Fruit fly (Drosophila melanogaster) whole organism, embryonic: Measurements from ENCODE around the gene RpL36.
A peak's percentile ranks its signal among the peaks of the same experiment; 100 is the strongest.

ENCODE experiments used
- CG11504 ChIP-seq: fragments of 200-800 bp; sonication (Bioruptor generic); optimal IDR thresholded peaks from 3 replicates; lab custom pipeline; 2019; ENCODE audit warnings: missing biosample characterization, mild to moderate bottlenecking, missing genetic modification characterization, moderate library complexity
- CG12391 ChIP-seq: fragments of 200-800 bp; sonication (Bioruptor generic); optimal IDR thresholded peaks from 3 replicates; lab custom pipeline; 2018; ENCODE audit warnings: missing biosample characterization, mild to moderate bottlenecking, missing genetic modification characterization, moderate library complexity
- CG12659 ChIP-seq: fragments of 200-800 bp; sonication (Bioruptor generic); optimal IDR thresholded peaks from 3 replicates; lab custom pipeline; 2017; ENCODE audit warnings: mild to moderate bottlenecking, missing biosample characterization, missing genetic modification reagents, missing genetic modification characterization
- CG13296 ChIP-seq: fragments of 200-800 bp; sonication (Bioruptor generic); optimal IDR thresholded peaks from 3 replicates; lab custom pipeline; 2018; ENCODE audit warnings: missing biosample characterization, mild to moderate bottlenecking, missing genetic modification characterization
- CG1603 ChIP-seq: fragments of 200-800 bp; sonication (Bioruptor generic); optimal IDR thresholded peaks from 2 replicates; lab custom pipeline; 2019; ENCODE audit warnings: missing biosample characterization, mild to moderate bottlenecking, missing genetic modification characterization, moderate library complexity
- CG17612 ChIP-seq: fragments of 200-800 bp; sonication (Bioruptor generic); IDR thresholded peaks from 2 replicates; pipeline ENCODE4 v1.3.6; 2022; ENCODE audit warnings: missing biosample characterization, missing genetic modification characterization
- CG2116 ChIP-seq: fragments of 200-800 bp; sonication (Bioruptor generic); optimal IDR thresholded peaks from 3 replicates; lab custom pipeline; 2018; ENCODE audit warnings: missing biosample characterization, mild to moderate bottlenecking, missing genetic modification characterization
- CG2875 ChIP-seq: fragments of 200-800 bp; sonication (Bioruptor generic); optimal IDR thresholded peaks from 2 replicates; lab custom pipeline; 2017; ENCODE audit warnings: missing biosample characterization, mild to moderate bottlenecking, missing genetic modification characterization, missing genetic modification reagents
- CG31224 ChIP-seq: fragments of 200-800 bp; sonication (Bioruptor generic); IDR thresholded peaks from 2 replicates; pipeline ENCODE4 v1.3.6; 2022; ENCODE audit warnings: missing biosample characterization, missing genetic modification characterization
- CG33557 ChIP-seq: fragments of 200-800 bp; sonication (Bioruptor generic); optimal IDR thresholded peaks from 2 replicates; lab custom pipeline; 2019; ENCODE audit warnings: missing biosample characterization, mild to moderate bottlenecking, missing genetic modification characterization, moderate library complexity
- CG7357 ChIP-seq: fragments of 200-800 bp; sonication (Bioruptor generic); IDR thresholded peaks from 3 replicates; pipeline ENCODE4 v1.3.6; 2022; ENCODE audit warnings: missing biosample characterization, missing genetic modification characterization
- CG7928 ChIP-seq: fragments of 200-800 bp; sonication (Bioruptor generic); optimal IDR thresholded peaks from 2 replicates; lab custom pipeline; 2017; ENCODE audit warnings: missing biosample characterization, mild to moderate bottlenecking, missing genetic modification characterization
- CTCF ChIP-seq: fragments of 200-800 bp; sonication (Bioruptor generic); optimal IDR thresholded peaks from 2 replicates; lab custom pipeline; 2017; ENCODE audit warnings: missing biosample characterization, mild to moderate bottlenecking, missing genetic modification characterization, moderate library complexity
- CoRest ChIP-seq: fragments of 200-800 bp; sonication (Bioruptor generic); optimal IDR thresholded peaks from 3 replicates; lab custom pipeline; 2018; ENCODE audit warnings: missing biosample characterization, mild to moderate bottlenecking, missing genetic modification characterization, moderate library complexity
- CrebB ChIP-seq: fragments of 200-800 bp; sonication (Bioruptor generic); optimal IDR thresholded peaks from 3 replicates; lab custom pipeline; 2018; ENCODE audit warnings: missing biosample characterization, mild to moderate bottlenecking, missing genetic modification characterization
- Dad ChIP-seq: fragments of 200-800 bp; sonication (Bioruptor generic); optimal IDR thresholded peaks from 3 replicates; lab custom pipeline; 2016; ENCODE audit warnings: missing biosample characterization, missing genetic modification characterization
- Dll ChIP-seq: fragments of 200-800 bp; sonication (Bioruptor generic); IDR thresholded peaks from 4 replicates; pipeline ENCODE4 v1.3.6; 2022; ENCODE audit warnings: missing biosample characterization, missing genetic modification characterization; ENCODE audit not compliant: partially characterized antibody
- Doc3 ChIP-seq: fragments of 200-800 bp; sonication (Bioruptor generic); IDR thresholded peaks from 3 replicates; pipeline ENCODE4 v1.3.6; 2022; ENCODE audit warnings: missing biosample characterization, missing genetic modification characterization; ENCODE audit not compliant: partially characterized antibody
- Dp ChIP-seq: fragments of 200-800 bp; sonication (Bioruptor generic); optimal IDR thresholded peaks from 2 replicates; lab custom pipeline; 2018; ENCODE audit warnings: missing biosample characterization, mild to moderate bottlenecking, missing genetic modification characterization, moderate library complexity
- E2f2 ChIP-seq: fragments of 200-800 bp; sonication (Bioruptor generic); IDR thresholded peaks from 2 replicates; pipeline ENCODE4 v1.3.6; 2022; ENCODE audit warnings: missing biosample characterization, missing genetic modification characterization
- H2.0 ChIP-seq: fragments of 200-800 bp; sonication (Bioruptor generic); IDR thresholded peaks from 2 replicates; pipeline ENCODE4 v1.3.6; 2022; ENCODE audit warnings: missing biosample characterization, missing genetic modification characterization
- HmgZ ChIP-seq: fragments of 200-800 bp; sonication (Bioruptor generic); optimal IDR thresholded peaks from 2 replicates; lab custom pipeline; 2018; ENCODE audit warnings: missing biosample characterization, mild to moderate bottlenecking, missing genetic modification characterization
- Kr ChIP-seq: fragments of 200-800 bp; sonication (Bioruptor generic); optimal IDR thresholded peaks from 2 replicates; lab custom pipeline; 2017; ENCODE audit warnings: missing biosample characterization, mild to moderate bottlenecking, missing genetic modification characterization
- MBD-R2 ChIP-seq: fragments of 200-800 bp; sonication (Bioruptor generic); IDR thresholded peaks from 2 replicates; pipeline ENCODE4 v1.3.6; 2022; ENCODE audit warnings: missing biosample characterization, missing genetic modification characterization
- NK7.1 ChIP-seq: fragments of 200-800 bp; sonication (Bioruptor generic); optimal IDR thresholded peaks from 3 replicates; lab custom pipeline; 2016; ENCODE audit warnings: missing biosample characterization, missing genetic modification characterization
- Nf-YC ChIP-seq: fragments of 200-800 bp; optimal IDR thresholded peaks from 3 replicates; lab custom pipeline; 2019; ENCODE audit warnings: missing biosample characterization, mild to moderate bottlenecking, missing genetic modification characterization, moderate library complexity
- Opbp ChIP-seq: fragments of 200-800 bp; sonication (Bioruptor generic); IDR thresholded peaks from 3 replicates; pipeline ENCODE4 v1.3.6; 2022; ENCODE audit warnings: missing biosample characterization, missing genetic modification characterization; ENCODE audit not compliant: partially characterized antibody
- Sry-δ ChIP-seq: fragments of 200-800 bp; sonication (Bioruptor generic); optimal IDR thresholded peaks from 2 replicates; lab custom pipeline; 2016; ENCODE audit warnings: missing biosample characterization, missing genetic modification characterization
- Tbp ChIP-seq: fragments of >200 bp; optimal IDR thresholded peaks from 2 replicates; lab custom pipeline; 2018; ENCODE audit warnings: missing biosample characterization, missing genetic modification characterization
- Trl ChIP-seq, 3 experiments: fragments of >200 bp in 2 of 3; fragments of 200-800 bp in 1 of 3; sonication (Bioruptor generic) in 1 of 3; optimal IDR thresholded peaks; 2 replicates in 1 of 3; 3 replicates in 2 of 3; lab custom pipeline; 2016 to 2017; ENCODE audit warnings: missing biosample characterization in 1 of 3, missing genetic modification characterization in 1 of 3
- croc ChIP-seq: fragments of 200-800 bp; sonication (Bioruptor generic); conservative IDR thresholded peaks from 3 replicates; pipeline ENCODE4 v1.3.6; 2022; ENCODE audit warnings: missing biosample characterization, missing genetic modification characterization
- dati ChIP-seq: fragments of 200-800 bp; sonication (Bioruptor generic); IDR thresholded peaks from 2 replicates; pipeline ENCODE4 v1.3.6; 2022; ENCODE audit warnings: missing biosample characterization, missing genetic modification characterization
- disco-r ChIP-seq: fragments of 200-800 bp; sonication (Bioruptor generic); optimal IDR thresholded peaks from 2 replicates; lab custom pipeline; 2016; ENCODE audit warnings: missing biosample characterization, missing genetic modification characterization
- dmrt99B ChIP-seq: fragments of 200-800 bp; sonication (Bioruptor generic); optimal IDR thresholded peaks from 2 replicates; lab custom pipeline; 2018; ENCODE audit warnings: missing biosample characterization, mild to moderate bottlenecking, missing genetic modification characterization, moderate library complexity
- pnt ChIP-seq: fragments of 200-800 bp; sonication (Bioruptor generic); optimal IDR thresholded peaks from 3 replicates; lab custom pipeline; 2016; ENCODE audit warnings: missing biosample characterization, missing genetic modification characterization
- prd ChIP-seq, 3 experiments: fragments of >200 bp in 2 of 3; fragments of 200-800 bp in 1 of 3; sonication (Bioruptor generic) in 1 of 3; optimal IDR thresholded peaks in 2 of 3; IDR thresholded peaks in 1 of 3; 2 replicates in 2 of 3; 3 replicates in 1 of 3; pipeline versions ENCODE4 v1.3.6 to Lab custom; 2017 to 2022; ENCODE audit warnings: missing biosample characterization in 1 of 3, missing genetic modification characterization in 1 of 3
- repo ChIP-seq: fragments of 200-800 bp; sonication (Bioruptor generic); optimal IDR thresholded peaks from 2 replicates; lab custom pipeline; 2016; ENCODE audit warnings: missing biosample characterization, missing genetic modification characterization
- unc-4 ChIP-seq: fragments of 200-800 bp; sonication (Bioruptor generic); IDR thresholded peaks from 2 replicates; pipeline ENCODE4 v1.3.6; 2022; ENCODE audit warnings: missing biosample characterization, missing genetic modification characterization; ENCODE audit not compliant: partially characterized antibody

The RpL36 gene

dm6 chrX:646395-647009 lies 17.2 kb upstream of the RpL36 start (continued):
- peak; percentile 46 for TF ChIP-seq CG12659 (GFP tag; lab: Kevin White, UChicago)
- no peak for TF ChIP-seq CG33557 (GFP tag; lab: Kevin White, UChicago)
- TF ChIP-seq CG1603 (tag; lab: Kevin White, UChicago), result peak; percentile 1
- no peak for TF ChIP-seq CrebB (tag; lab: Kevin White, UChicago)
- TF ChIP-seq H2.0, result no peak
- no peak for TF ChIP-seq Tbp
- TF ChIP-seq CG12391 (tag; lab: Kevin White, UChicago), result no peak
- no peak for TF ChIP-seq MBD-R2
- TF ChIP-seq Dp (GFP tag; lab: Kevin White, UChicago), result peak; percentile 69
- TF ChIP-seq dati (GFP tag; lab: Robert Waterston, UW), result no peak
- peak; percentile 37 for TF ChIP-seq CG2116 (GFP tag; lab: Kevin White, UChicago)
- TF ChIP-seq Nf-YC (tag; lab: Kevin White, UChicago), result no peak
- TF ChIP-seq CG2875 (GFP tag; lab: Kevin White, UChicago), result no peak
- TF ChIP-seq repo (GFP tag; lab: Kevin White, UChicago), result no peak
- no peak for TF ChIP-seq CG17612 (GFP tag; lab: Robert Waterston, UW)
- TF ChIP-seq Opbp (GFP tag; lab: Robert Waterston, UW), result peak; percentile 35; the same call in 1 of the 3 replicates
- TF ChIP-seq CG11504 (tag; lab: Kevin White, UChicago), result no peak
- TF ChIP-seq CTCF (GFP tag; lab: Kevin White, UChicago), result no peak
- TF ChIP-seq unc-4 (GFP tag; lab: Robert Waterston, UW), result 0 out of 2 replicates have a peak, but pooled peaks have one; percentile 7
- TF ChIP-seq disco-r (GFP tag; lab: Kevin White, UChicago), result no peak
- no peak for TF ChIP-seq CoRest
- TF ChIP-seq Dad (GFP tag; lab: Kevin White, UChicago), result no peak
- no peak for TF ChIP-seq CG7357
- peak; percentile 51; the same call in 1 of the 4 replicates for TF ChIP-seq Dll
- TF ChIP-seq CG31224 (GFP tag; lab: Robert Waterston, UW), result no peak
- TF ChIP-seq Kr, result no peak
- no peak; the same call in 2 of the 3 replicates for TF ChIP-seq Doc3 (GFP tag; lab: Robert Waterston, UW)
- TF ChIP-seq prd (optimal IDR thresholded peaks at IDR 0.05; lab: Kevin White, UChicago), result no peak
- no peak for TF ChIP-seq prd (GFP tag; IDR thresholded peaks at IDR 0.05; lab: Robert Waterston, UW)
- no peak for TF ChIP-seq HmgZ (tag; lab: Kevin White, UChicago)
- TF ChIP-seq dmrt99B (tag; lab: Kevin White, UChicago), result no peak
- TF ChIP-seq croc (GFP tag; lab: Robert Waterston, UW), result no peak
- no peak for TF ChIP-seq NK7.1 (GFP tag; lab: Kevin White, UChicago)
- no peak for TF ChIP-seq CG13296 (GFP tag; lab: Kevin White, UChicago)
- no peak for TF ChIP-seq pnt (GFP tag; lab: Kevin White, UChicago)
- TF ChIP-seq Trl (optimal IDR thresholded peaks at IDR 0.05; lab: Kevin White, UChicago), result no peak
- no peak for TF ChIP-seq Trl (GFP tag; optimal IDR thresholded peaks at IDR 0.05; lab: Kevin White, UChicago)
- peak; percentile 21 for TF ChIP-seq Sry-δ (GFP tag; lab: Kevin White, UChicago)
- TF ChIP-seq E2f2, result peak; percentile 81
- TF ChIP-seq, all 482 proteins: peak for 17

dm6 chrX:644461-644860 lies 15.2 kb upstream of the RpL36 start, which contains the start of gene CG13367:
TSS of gene CG13367 (plus strand) at chrX:644761.
- TF ChIP-seq CG7928 (GFP tag; lab: Kevin White, UChicago) (peak; percentile 49), MBD-R2 (0 out of 2 replicates have a peak, but pooled peaks have one; percentile 10)
